Worm (Caenorhabditis elegans) whole organism, young adult: ENCODE data around the gene Y71H2AM.1.

ENCODE experiments used
- B0019.2 ChIP-seq: fragments of 200-800 bp; sonication (Bioruptor generic); conservative IDR thresholded peaks from 2 replicates; pipeline ENCODE4 v1.3.6; 2022; ENCODE audit warnings: missing genetic modification reagents, missing genetic modification characterization, missing compliant biosample characterization
- B0261.1 ChIP-seq: sonication (generic microtip); optimal IDR thresholded peaks from 2 replicates; lab custom pipeline; 2016; ENCODE audit warnings: mild to moderate bottlenecking, missing genetic modification characterization, moderate library complexity, missing compliant biosample characterization
- C17E4.6 ChIP-seq: fragments of 200-800 bp; sonication (Bioruptor generic); IDR thresholded peaks from 2 replicates; pipeline ENCODE4 v1.3.6; 2022; ENCODE audit warnings: missing genetic modification reagents, missing genetic modification characterization, missing compliant biosample characterization
- D2030.7 ChIP-seq: fragments of 200-800 bp; sonication (Bioruptor generic); IDR thresholded peaks from 2 replicates; pipeline ENCODE4 v1.3.6; 2022; ENCODE audit warnings: missing genetic modification reagents, missing genetic modification characterization, missing compliant biosample characterization
- F10E7.11 ChIP-seq: sonication (generic microtip); optimal IDR thresholded peaks from 2 replicates; lab custom pipeline; 2017; ENCODE audit warnings: mild to moderate bottlenecking, missing genetic modification characterization, moderate library complexity, missing compliant biosample characterization
- F49E8.2 ChIP-seq: sonication (generic microtip); optimal IDR thresholded peaks from 3 replicates; lab custom pipeline; 2017; ENCODE audit warnings: missing genetic modification characterization, mild to moderate bottlenecking, missing compliant biosample characterization, antibody characterized with exemption, moderate library complexity; ENCODE audit not compliant: insufficient read depth
- F52B5.7 ChIP-seq: sonication (generic microtip); optimal IDR thresholded peaks from 2 replicates; lab custom pipeline; 2016; ENCODE audit warnings: mild to moderate bottlenecking, missing genetic modification characterization, missing compliant biosample characterization
- F57A8.1 ChIP-seq: fragments of 200-800 bp; sonication (Bioruptor generic); optimal IDR thresholded peaks from 2 replicates; lab custom pipeline; 2018; ENCODE audit warnings: mild to moderate bottlenecking, missing genetic modification characterization, moderate library complexity, missing compliant biosample characterization
- F57C9.4 ChIP-seq: sonication (generic microtip); optimal IDR thresholded peaks from 2 replicates; lab custom pipeline; 2017; ENCODE audit warnings: mild to moderate bottlenecking, missing genetic modification characterization, missing compliant biosample characterization
- T26A5.8 ChIP-seq: sonication (generic microtip); optimal IDR thresholded peaks from 2 replicates; lab custom pipeline; 2016; ENCODE audit warnings: missing genetic modification characterization, missing compliant biosample characterization
- Y53G8AR.9 ChIP-seq: fragments of 200-800 bp; sonication (Bioruptor generic); conservative IDR thresholded peaks from 2 replicates; pipeline ENCODE4 v1.3.6; 2022; ENCODE audit warnings: missing genetic modification reagents, missing genetic modification characterization, missing compliant biosample characterization
- Y56A3A.18 ChIP-seq: fragments of 200-800 bp; sonication (Bioruptor generic); IDR thresholded peaks from 2 replicates; pipeline ENCODE4 v1.3.6; 2022; ENCODE audit warnings: missing genetic modification reagents, missing genetic modification characterization, missing compliant biosample characterization
- ZK185.1 ChIP-seq: sonication (generic microtip); optimal IDR thresholded peaks from 2 replicates; lab custom pipeline; 2016; ENCODE audit warnings: mild to moderate bottlenecking, missing genetic modification characterization, missing compliant biosample characterization; ENCODE audit not compliant: poor library complexity, severe bottlenecking
- athp-1 ChIP-seq: sonication (generic microtip); optimal IDR thresholded peaks from 2 replicates; lab custom pipeline; 2017; ENCODE audit warnings: mild to moderate bottlenecking, missing genetic modification characterization, missing compliant biosample characterization
- attf-6 ChIP-seq: fragments of 200-800 bp; sonication (Bioruptor generic); IDR thresholded peaks from 2 replicates; pipeline ENCODE4 v1.3.6; 2022; ENCODE audit warnings: missing genetic modification reagents, missing genetic modification characterization, missing compliant biosample characterization
- bed-1 ChIP-seq: fragments of 200-800 bp; sonication (Bioruptor generic); IDR thresholded peaks from 2 replicates; pipeline ENCODE4 v1.3.6; 2022; ENCODE audit warnings: missing genetic modification reagents, missing genetic modification characterization, missing compliant biosample characterization
- ccch-3 ChIP-seq: fragments of 200-800 bp; sonication (Bioruptor generic); optimal IDR thresholded peaks from 2 replicates; lab custom pipeline; 2018; ENCODE audit warnings: mild to moderate bottlenecking, missing genetic modification characterization, missing compliant biosample characterization
- cebp-2 ChIP-seq: fragments of 200-800 bp; sonication (Bioruptor generic); IDR thresholded peaks from 2 replicates; pipeline ENCODE4 v1.3.6; 2022; ENCODE audit warnings: missing genetic modification characterization, missing compliant biosample characterization
- ceh-100 ChIP-seq: fragments of 200-800 bp; sonication (Bioruptor generic); IDR thresholded peaks from 2 replicates; pipeline ENCODE4 v1.3.6; 2022; ENCODE audit warnings: missing genetic modification reagents, missing genetic modification characterization, missing compliant biosample characterization
- ceh-27 ChIP-seq: fragments of 200-800 bp; sonication (Bioruptor generic); optimal IDR thresholded peaks from 2 replicates; lab custom pipeline; 2018; ENCODE audit warnings: mild to moderate bottlenecking, missing genetic modification characterization, moderate library complexity, missing compliant biosample characterization
- ceh-40 ChIP-seq: fragments of 200-800 bp; sonication (Bioruptor generic); IDR thresholded peaks from 2 replicates; pipeline ENCODE4 v1.3.6; 2022; ENCODE audit warnings: missing genetic modification characterization, missing compliant biosample characterization
- chd-7 ChIP-seq: sonication (generic microtip); optimal IDR thresholded peaks from 2 replicates; lab custom pipeline; 2016; ENCODE audit warnings: mild to moderate bottlenecking, missing genetic modification characterization, moderate library complexity, missing compliant biosample characterization
- die-1 ChIP-seq: sonication (generic microtip); optimal IDR thresholded peaks from 2 replicates; lab custom pipeline; 2016; ENCODE audit warnings: missing genotype, mild to moderate bottlenecking, missing genetic modification characterization, missing compliant biosample characterization
- dpff-1 ChIP-seq: sonication (generic microtip); optimal IDR thresholded peaks from 2 replicates; lab custom pipeline; 2017; ENCODE audit warnings: mild to moderate bottlenecking, missing genetic modification characterization, missing compliant biosample characterization
- egrh-3 ChIP-seq: fragments of 200-800 bp; sonication (Bioruptor generic); IDR thresholded peaks from 2 replicates; pipeline ENCODE4 v1.3.6; 2022; ENCODE audit warnings: missing genetic modification reagents, missing genetic modification characterization, missing compliant biosample characterization
- ekl-4 ChIP-seq: fragments of 200-800 bp; sonication (Bioruptor generic); IDR thresholded peaks from 2 replicates; pipeline ENCODE4 v1.3.6; 2022; ENCODE audit warnings: missing genetic modification reagents, missing genetic modification characterization, missing compliant biosample characterization
- ets-4 ChIP-seq: fragments of 200-800 bp; sonication (Bioruptor generic); optimal IDR thresholded peaks from 2 replicates; lab custom pipeline; 2018; ENCODE audit warnings: mild to moderate bottlenecking, missing genetic modification characterization, missing compliant biosample characterization
- gei-17 ChIP-seq: fragments of 200-800 bp; sonication (Bioruptor generic); optimal IDR thresholded peaks from 2 replicates; lab custom pipeline; 2018; ENCODE audit warnings: mild to moderate bottlenecking, missing genetic modification characterization, missing compliant biosample characterization
- hlh-26 ChIP-seq: fragments of 200-800 bp; sonication (Bioruptor generic); conservative IDR thresholded peaks from 2 replicates; pipeline ENCODE4 v1.3.6; 2022; ENCODE audit warnings: missing genetic modification reagents, missing genetic modification characterization, missing compliant biosample characterization
- lin-26 ChIP-seq: fragments of 200-800 bp; sonication (Bioruptor generic); IDR thresholded peaks from 2 replicates; pipeline ENCODE4 v1.3.6; 2022; ENCODE audit warnings: missing genetic modification reagents, missing genetic modification characterization, missing compliant biosample characterization
- lin-40 ChIP-seq: sonication (generic microtip); optimal IDR thresholded peaks from 2 replicates; lab custom pipeline; 2016; ENCODE audit warnings: missing genetic modification characterization, mild to moderate bottlenecking, missing compliant biosample characterization, missing genotype, missing genetic modification reagents
- lin-54 ChIP-seq: fragments of 200-800 bp; sonication (Bioruptor generic); optimal IDR thresholded peaks from 2 replicates; lab custom pipeline; 2018; ENCODE audit warnings: mild to moderate bottlenecking, missing genetic modification characterization, missing compliant biosample characterization
- lsy-27 ChIP-seq: sonication (generic microtip); optimal IDR thresholded peaks from 2 replicates; lab custom pipeline; 2017; ENCODE audit warnings: missing genetic modification characterization, mild to moderate bottlenecking, missing compliant biosample characterization, antibody characterized with exemption, missing genotype, borderline replicate concordance; ENCODE audit not compliant: insufficient read depth
- mes-4 ChIP-seq: sonication (generic microtip); optimal IDR thresholded peaks from 2 replicates; lab custom pipeline; 2016; ENCODE audit warnings: missing genotype, missing genetic modification characterization, missing compliant biosample characterization
- nhr-27 ChIP-seq: fragments of 200-800 bp; sonication (Bioruptor generic); optimal IDR thresholded peaks from 2 replicates; lab custom pipeline; 2018; ENCODE audit warnings: mild to moderate bottlenecking, missing genetic modification characterization, moderate library complexity, missing compliant biosample characterization
- nhr-80 ChIP-seq: sonication (generic microtip); optimal IDR thresholded peaks from 2 replicates; lab custom pipeline; 2016; ENCODE audit warnings: missing genetic modification characterization, missing compliant biosample characterization
- nhr-90 ChIP-seq: sonication (generic microtip); optimal IDR thresholded peaks from 2 replicates; lab custom pipeline; 2016; ENCODE audit warnings: missing genotype, mild to moderate bottlenecking, missing genetic modification characterization, missing compliant biosample characterization
- pbrm-1 ChIP-seq: fragments of 200-800 bp; sonication (Bioruptor generic); IDR thresholded peaks from 2 replicates; pipeline ENCODE4 v1.3.6; 2022; ENCODE audit warnings: missing genetic modification reagents, missing genetic modification characterization, missing compliant biosample characterization
- pha-4 ChIP-seq: fragments of 150-350 bp; sonication (generic microtip); optimal IDR thresholded peaks from 2 replicates; lab custom pipeline; 2014; ENCODE audit warnings: missing biosample characterization, missing genetic modification reagents, missing genetic modification characterization
- sea-2 ChIP-seq: fragments of 200-800 bp; sonication (Bioruptor generic); IDR thresholded peaks from 2 replicates; pipeline ENCODE4 v1.3.6; 2022; ENCODE audit warnings: missing genetic modification characterization, missing compliant biosample characterization
- snpc-1.1 ChIP-seq: sonication (generic microtip); optimal IDR thresholded peaks from 2 replicates; lab custom pipeline; 2017; ENCODE audit warnings: missing genetic modification characterization, mild to moderate bottlenecking, missing compliant biosample characterization, antibody characterized with exemption, moderate library complexity, missing genotype, missing genetic modification reagents; ENCODE audit not compliant: insufficient read depth
- snpc-1.3 ChIP-seq: sonication (generic microtip); optimal IDR thresholded peaks from 2 replicates; lab custom pipeline; 2017; ENCODE audit warnings: missing genetic modification characterization, mild to moderate bottlenecking, missing compliant biosample characterization, antibody characterized with exemption, moderate library complexity, missing genotype, missing genetic modification reagents; ENCODE audit not compliant: insufficient read depth
- tlf-1 ChIP-seq: fragments of 200-800 bp; sonication (Bioruptor generic); optimal IDR thresholded peaks from 2 replicates; lab custom pipeline; 2018; ENCODE audit warnings: mild to moderate bottlenecking, missing genetic modification characterization, missing compliant biosample characterization
- unc-130 ChIP-seq: sonication (generic microtip); optimal IDR thresholded peaks from 2 replicates; lab custom pipeline; 2016; ENCODE audit warnings: missing genetic modification reagents, missing genetic modification characterization, missing compliant biosample characterization
- ztf-18 ChIP-seq: sonication (generic microtip); optimal IDR thresholded peaks from 2 replicates; lab custom pipeline; 2016; ENCODE audit warnings: missing genotype, mild to moderate bottlenecking, missing genetic modification characterization, missing compliant biosample characterization
- ztf-26 ChIP-seq: sonication (generic microtip); optimal IDR thresholded peaks from 2 replicates; lab custom pipeline; 2017; ENCODE audit warnings: missing genetic modification characterization, missing compliant biosample characterization

Gene Y71H2AM.1

DNA sequence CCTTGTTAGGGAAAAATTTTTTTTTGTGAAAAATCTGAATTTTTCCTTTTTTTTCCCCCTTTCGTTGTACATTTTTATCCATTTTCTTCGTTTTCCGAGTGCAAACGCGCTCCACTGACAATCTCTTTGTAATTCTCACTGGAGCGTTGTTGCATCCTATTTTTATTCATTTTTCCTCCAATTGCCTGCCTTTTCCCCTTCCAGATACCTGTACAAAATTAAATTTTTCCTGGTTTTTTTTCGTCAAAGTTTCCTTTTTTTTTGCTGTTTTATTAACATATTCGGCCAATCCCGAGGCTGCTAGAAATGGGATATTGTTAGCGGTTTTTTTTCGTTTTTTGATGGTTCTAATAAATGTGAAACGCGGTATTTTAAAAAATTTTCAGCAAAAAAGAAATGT lies 15.5 kb upstream of the Y71H2AM.1 start (continued):
- TF ChIP-seq F10E7.11 (tag; lab: Kevin White, UChicago) = peak; percentile 67
- peak; percentile 49 for TF ChIP-seq nhr-27
- peak; percentile 39 for TF ChIP-seq unc-130 (GFP tag; lab: Kevin White, UChicago)
- peak; percentile 56; the same call in 1 of the 2 replicates for TF ChIP-seq Y56A3A.18 (GFP tag; lab: Robert Waterston, UW)
- peak; percentile 89 for TF ChIP-seq F52B5.7 (tag; lab: Kevin White, UChicago)
- TF ChIP-seq nhr-80 (tag; lab: Kevin White, UChicago) = no peak
- TF ChIP-seq ceh-40 (GFP tag; lab: Robert Waterston, UW) = 0 out of 2 replicates have a peak, but pooled peaks have one; percentile 17
- no peak for TF ChIP-seq gei-17 (GFP tag; lab: Kevin White, UChicago)
- no peak for TF ChIP-seq ztf-26
- TF ChIP-seq bed-1 (GFP tag; lab: Robert Waterston, UW) = no peak
- TF ChIP-seq nhr-90 (tag; lab: Kevin White, UChicago) = no peak
- no peak for TF ChIP-seq ztf-18
- peak; percentile 4 for TF ChIP-seq B0261.1 (tag; lab: Kevin White, UChicago)
- no peak for TF ChIP-seq hlh-26 (GFP tag; lab: Robert Waterston, UW)
- peak; percentile 45 for TF ChIP-seq F57C9.4 (tag; lab: Kevin White, UChicago)
- TF ChIP-seq egrh-3 (GFP tag; lab: Robert Waterston, UW) = no peak
- TF ChIP-seq ccch-3 (GFP tag; lab: Kevin White, UChicago) = no peak
- TF ChIP-seq D2030.7 (GFP tag; lab: Robert Waterston, UW) = peak; percentile 42; the same call in 1 of the 2 replicates
- peak; percentile 94 for TF ChIP-seq athp-1
- TF ChIP-seq mes-4 (tag; lab: Kevin White, UChicago) = peak; percentile 48
- TF ChIP-seq F49E8.2 (tag; lab: Kevin White, UChicago) = peak; percentile 69
- peak; percentile 82 for TF ChIP-seq chd-7 (tag; lab: Kevin White, UChicago)
- no peak for TF ChIP-seq ceh-100 (GFP tag; lab: Robert Waterston, UW)
- TF ChIP-seq lin-40 (tag; lab: Kevin White, UChicago) = peak; percentile 19
- TF ChIP-seq snpc-1.1 (tag; lab: Kevin White, UChicago) = no peak
- 0 out of 2 replicates have a peak, but pooled peaks have one; percentile 42 for TF ChIP-seq Y53G8AR.9 (GFP tag; lab: Robert Waterston, UW)
- TF ChIP-seq sea-2 (GFP tag; lab: Robert Waterston, UW) = no peak
- no peak for TF ChIP-seq F57A8.1
- no peak for TF ChIP-seq tlf-1 (GFP tag; lab: Kevin White, UChicago)
- TF ChIP-seq die-1 (tag; lab: Kevin White, UChicago) = peak; percentile 37
- no peak for TF ChIP-seq cebp-2
- no peak for TF ChIP-seq pha-4 (tag; lab: Kevin White, UChicago)
- no peak for TF ChIP-seq lin-26 (GFP tag; lab: Robert Waterston, UW)
- TF ChIP-seq C17E4.6 (GFP tag; lab: Robert Waterston, UW) = 0 out of 2 replicates have a peak, but pooled peaks have one; percentile 26
- no peak for TF ChIP-seq dpff-1 (tag; lab: Kevin White, UChicago)
- peak; percentile 56 for TF ChIP-seq ekl-4 (GFP tag; lab: Robert Waterston, UW)
- peak; percentile 30 for TF ChIP-seq ZK185.1 (tag; lab: Kevin White, UChicago)
- 0 out of 2 replicates have a peak, but pooled peaks have one; percentile 13 for TF ChIP-seq attf-6 (GFP tag; lab: Robert Waterston, UW)
- no peak for TF ChIP-seq snpc-1.3 (tag; lab: Kevin White, UChicago)
- peak; percentile 52 for TF ChIP-seq pbrm-1 (GFP tag; lab: Robert Waterston, UW)
- no peak for TF ChIP-seq ets-4 (GFP tag; lab: Kevin White, UChicago)
- no peak for TF ChIP-seq lsy-27
- TF ChIP-seq B0019.2 (GFP tag; lab: Robert Waterston, UW) = no peak
- no peak for TF ChIP-seq ceh-27 (GFP tag; lab: Kevin White, UChicago)
- TF ChIP-seq lin-54 (GFP tag; lab: Kevin White, UChicago) = peak; percentile 21
- TF ChIP-seq T26A5.8 (tag; lab: Kevin White, UChicago) = peak; percentile 19
